Worm (Caenorhabditis elegans) whole organism, L1 larva: ENCODE measurements around the gene rer-1.

ENCODE experiments used
- C16A3.4 ChIP-seq: fragments of 150-350 bp; optimal IDR thresholded peaks from 2 replicates; lab custom pipeline; 2014; ENCODE audit warnings: missing biosample characterization, missing genetic modification characterization
- C34B4.2 ChIP-seq: sonication (generic microtip); optimal IDR thresholded peaks from 2 replicates; lab custom pipeline; 2017; ENCODE audit warnings: mild to moderate bottlenecking, missing genetic modification characterization, missing compliant biosample characterization
- F16B12.6 ChIP-seq: fragments of 150-350 bp; optimal IDR thresholded peaks from 2 replicates; lab custom pipeline; 2014; ENCODE audit warnings: missing biosample characterization, missing genetic modification characterization
- Y116A8C.19 ChIP-seq: sonication (generic microtip); optimal IDR thresholded peaks from 2 replicates; lab custom pipeline; 2016; ENCODE audit warnings: missing compliant biosample characterization, missing genetic modification characterization, borderline replicate concordance
- aha-1 ChIP-seq: fragments of 150-350 bp; optimal IDR thresholded peaks from 2 replicates; lab custom pipeline; 2014; ENCODE audit warnings: missing biosample characterization, missing genetic modification characterization
- ama-1 ChIP-seq: fragments of 150-350 bp; optimal IDR thresholded peaks from 2 replicates; lab custom pipeline; 2014
- blmp-1 ChIP-seq: fragments of 150-350 bp; optimal IDR thresholded peaks from 2 replicates; lab custom pipeline; 2014; ENCODE audit warnings: missing biosample characterization, missing genetic modification characterization
- ceh-63 ChIP-seq: fragments of 200-800 bp; sonication (Bioruptor generic); optimal IDR thresholded peaks from 2 replicates; lab custom pipeline; 2018; ENCODE audit warnings: mild to moderate bottlenecking, missing genetic modification characterization, missing compliant biosample characterization
- ceh-8 ChIP-seq: fragments of 200-800 bp; sonication (Bioruptor generic); optimal IDR thresholded peaks from 2 replicates; lab custom pipeline; 2018; ENCODE audit warnings: mild to moderate bottlenecking, missing genetic modification characterization, moderate library complexity, missing compliant biosample characterization
- ceh-82 ChIP-seq, 3 experiments: fragments of 150-350 bp in 1 of 3; sonication (generic microtip) in 2 of 3; optimal IDR thresholded peaks; 2 replicates each; lab custom pipeline; 2014 to 2017; ENCODE audit warnings: missing biosample characterization in 3 of 3, missing genetic modification characterization in 3 of 3
- ceh-90 ChIP-seq: sonication (generic microtip); optimal IDR thresholded peaks from 2 replicates; lab custom pipeline; 2016; ENCODE audit warnings: missing genetic modification characterization, missing compliant biosample characterization
- ces-1 ChIP-seq: fragments of 150-350 bp; optimal IDR thresholded peaks from 2 replicates; lab custom pipeline; 2014; ENCODE audit warnings: missing biosample characterization, missing genetic modification reagents, missing genetic modification characterization
- dsc-1 ChIP-seq: sonication (generic microtip); optimal IDR thresholded peaks from 2 replicates; lab custom pipeline; 2016; ENCODE audit warnings: mild to moderate bottlenecking, missing genetic modification characterization, missing compliant biosample characterization
- efl-1 ChIP-seq, 4 experiments: fragments of 150-350 bp; optimal IDR thresholded peaks in 3 of 4; peaks in 1 of 4; 1 replicate in 1 of 4; 2 replicates in 3 of 4; lab custom pipeline; 2014; ENCODE audit warnings: missing biosample characterization in 2 of 4, missing genetic modification characterization in 2 of 4, missing genetic modification reagents in 2 of 4
- efl-3 ChIP-seq: fragments of 200-800 bp; sonication (Bioruptor generic); optimal IDR thresholded peaks from 2 replicates; lab custom pipeline; 2018; ENCODE audit warnings: mild to moderate bottlenecking, missing genetic modification characterization, missing compliant biosample characterization
- elt-2 ChIP-seq: sonication (generic microtip); optimal IDR thresholded peaks from 2 replicates; lab custom pipeline; 2016; ENCODE audit warnings: missing genetic modification characterization, mild to moderate bottlenecking, inconsistent platforms, missing compliant biosample characterization, missing genetic modification reagents
- fkh-10 ChIP-seq: sonication (generic microtip); optimal IDR thresholded peaks from 2 replicates; lab custom pipeline; 2017; ENCODE audit warnings: missing biosample characterization, missing genetic modification reagents, missing genetic modification characterization
- fkh-8 ChIP-seq: sonication (generic microtip); optimal IDR thresholded peaks from 2 replicates; lab custom pipeline; 2016; ENCODE audit warnings: mild to moderate bottlenecking, missing genetic modification characterization, missing compliant biosample characterization
- grh-1 ChIP-seq: fragments of 200-800 bp; sonication (Bioruptor generic); IDR thresholded peaks from 2 replicates; pipeline ENCODE4 v1.3.6; 2022; ENCODE audit warnings: missing genetic modification reagents, missing genetic modification characterization, missing compliant biosample characterization
- hlh-17 ChIP-seq: fragments of 200-800 bp; sonication (Bioruptor generic); optimal IDR thresholded peaks from 2 replicates; lab custom pipeline; 2018; ENCODE audit warnings: missing genetic modification characterization, mild to moderate bottlenecking, missing compliant biosample characterization, moderate library complexity, borderline replicate concordance
- hpl-2 ChIP-seq: fragments of 150-350 bp; optimal IDR thresholded peaks from 2 replicates; lab custom pipeline; 2014; ENCODE audit warnings: missing biosample characterization, missing genetic modification reagents, missing genetic modification characterization
- irx-1 ChIP-seq: sonication (generic microtip); optimal IDR thresholded peaks from 2 replicates; lab custom pipeline; 2016; ENCODE audit warnings: missing genetic modification characterization, missing compliant biosample characterization
- isw-1 ChIP-seq: fragments of 200-800 bp; sonication (Bioruptor generic); IDR thresholded peaks from 2 replicates; pipeline ENCODE4 v1.3.6; 2022; ENCODE audit warnings: missing genetic modification characterization, missing compliant biosample characterization
- jun-1 ChIP-seq: fragments of 150-350 bp; optimal IDR thresholded peaks from 2 replicates; lab custom pipeline; 2014; ENCODE audit warnings: missing biosample characterization, missing genetic modification reagents, missing genetic modification characterization
- lin-13 ChIP-seq: fragments of 150-350 bp; optimal IDR thresholded peaks from 2 replicates; lab custom pipeline; 2014; ENCODE audit warnings: missing biosample characterization, missing genetic modification reagents, missing genetic modification characterization
- lin-14 ChIP-seq: fragments of 200-800 bp; sonication (Bioruptor generic); optimal IDR thresholded peaks from 2 replicates; lab custom pipeline; 2018; ENCODE audit warnings: mild to moderate bottlenecking, missing genetic modification characterization, moderate library complexity, missing compliant biosample characterization
- lin-15B ChIP-seq: fragments of 150-350 bp; sonication (generic microtip); optimal IDR thresholded peaks from 3 replicates; lab custom pipeline; 2014; ENCODE audit warnings: missing biosample characterization, missing genetic modification characterization
- lir-3 ChIP-seq: sonication (generic microtip); optimal IDR thresholded peaks from 2 replicates; lab custom pipeline; 2016; ENCODE audit warnings: mild to moderate bottlenecking, missing genetic modification characterization, moderate library complexity, missing compliant biosample characterization; ENCODE audit not compliant: poor library complexity
- mab-9 ChIP-seq: fragments of 200-800 bp; sonication (Bioruptor generic); IDR thresholded peaks from 2 replicates; pipeline ENCODE4 v1.3.6; 2022; ENCODE audit warnings: missing genetic modification reagents, missing genetic modification characterization, missing compliant biosample characterization
- mdl-1 ChIP-seq, 2 experiments: fragments of 150-350 bp; optimal IDR thresholded peaks; 2 replicates each; lab custom pipeline; 2014 to 2017; ENCODE audit warnings: missing biosample characterization in 2 of 2, missing genetic modification characterization in 2 of 2, inconsistent platforms in 1 of 2
- mep-1 ChIP-seq: fragments of 150-350 bp; optimal IDR thresholded peaks from 2 replicates; lab custom pipeline; 2014; ENCODE audit warnings: missing biosample characterization, missing genetic modification characterization
- nhr-11 ChIP-seq: fragments of 150-350 bp; optimal IDR thresholded peaks from 2 replicates; lab custom pipeline; 2014; ENCODE audit warnings: missing biosample characterization, missing genetic modification characterization
- nhr-12 ChIP-seq: sonication (generic microtip); optimal IDR thresholded peaks from 2 replicates; lab custom pipeline; 2017; ENCODE audit warnings: missing biosample characterization, missing genetic modification characterization
- nhr-20 ChIP-seq: sonication (generic microtip); optimal IDR thresholded peaks from 2 replicates; lab custom pipeline; 2016; ENCODE audit warnings: mild to moderate bottlenecking, missing genetic modification characterization, missing compliant biosample characterization
- nhr-237 ChIP-seq: fragments of 150-350 bp; optimal IDR thresholded peaks from 2 replicates; lab custom pipeline; 2014; ENCODE audit warnings: missing biosample characterization, missing genetic modification characterization
- nhr-47 ChIP-seq: sonication (generic microtip); optimal IDR thresholded peaks from 2 replicates; lab custom pipeline; 2016; ENCODE audit warnings: mild to moderate bottlenecking, missing genetic modification characterization, moderate library complexity, missing compliant biosample characterization
- nhr-71 ChIP-seq: sonication (generic microtip); optimal IDR thresholded peaks from 2 replicates; lab custom pipeline; 2016; ENCODE audit warnings: mild to moderate bottlenecking, missing genetic modification characterization, moderate library complexity, missing compliant biosample characterization
- nhr-85 ChIP-seq: sonication (generic microtip); peaks from one replicate; lab custom pipeline; 2016; ENCODE audit warnings: missing genetic modification characterization, inconsistent platforms, missing compliant biosample characterization
- nhr-90 ChIP-seq: sonication (generic microtip); optimal IDR thresholded peaks from 2 replicates; lab custom pipeline; 2016; ENCODE audit warnings: mild to moderate bottlenecking, missing genetic modification characterization, missing compliant biosample characterization; ENCODE audit not compliant: poor library complexity
- pag-3 ChIP-seq: sonication (generic microtip); optimal IDR thresholded peaks from 2 replicates; lab custom pipeline; 2017; ENCODE audit warnings: missing genetic modification characterization, mild to moderate bottlenecking, missing compliant biosample characterization, antibody characterized with exemption, borderline replicate concordance; ENCODE audit not compliant: insufficient read depth
- pqm-1 ChIP-seq: sonication (generic microtip); optimal IDR thresholded peaks from 3 replicates; lab custom pipeline; 2017; ENCODE audit warnings: missing biosample characterization, missing genetic modification characterization
- rnt-1 ChIP-seq: sonication (generic microtip); optimal IDR thresholded peaks from 2 replicates; lab custom pipeline; 2016; ENCODE audit warnings: mild to moderate bottlenecking, missing genetic modification characterization, moderate library complexity, missing compliant biosample characterization
- sox-4 ChIP-seq: sonication (generic microtip); optimal IDR thresholded peaks from 2 replicates; lab custom pipeline; 2016; ENCODE audit warnings: missing genetic modification characterization, missing compliant biosample characterization
- sptf-1 ChIP-seq: fragments of 150-350 bp; optimal IDR thresholded peaks from 2 replicates; lab custom pipeline; 2014; ENCODE audit warnings: missing biosample characterization, missing genetic modification characterization
- swsn-7 ChIP-seq: sonication (generic microtip); optimal IDR thresholded peaks from 2 replicates; lab custom pipeline; 2016; ENCODE audit warnings: missing genetic modification characterization, missing compliant biosample characterization
- tlp-1 ChIP-seq: fragments of 150-350 bp; optimal IDR thresholded peaks from 2 replicates; lab custom pipeline; 2014; ENCODE audit warnings: missing biosample characterization, missing genetic modification characterization
- unc-30 ChIP-seq: sonication (generic microtip); optimal IDR thresholded peaks from 2 replicates; lab custom pipeline; 2017; ENCODE audit warnings: missing biosample characterization, missing genetic modification characterization
- unc-62 ChIP-seq: fragments of 150-350 bp; optimal IDR thresholded peaks from 2 replicates; lab custom pipeline; 2014; ENCODE audit warnings: missing biosample characterization, missing genetic modification reagents, missing genetic modification characterization
- zip-4 ChIP-seq: fragments of 200-800 bp; sonication (Bioruptor generic); optimal IDR thresholded peaks from 2 replicates; lab custom pipeline; 2018; ENCODE audit warnings: mild to moderate bottlenecking, missing genetic modification characterization, moderate library complexity, missing compliant biosample characterization
- ztf-11 ChIP-seq, 2 experiments: sonication (generic microtip); optimal IDR thresholded peaks; 2 replicates each; lab custom pipeline; 2016 to 2017; ENCODE audit warnings: missing genetic modification characterization in 2 of 2, missing biosample characterization in 1 of 2, missing compliant biosample characterization in 1 of 2
- ztf-4 ChIP-seq: fragments of 150-350 bp; optimal IDR thresholded peaks from 2 replicates; lab custom pipeline; 2014; ENCODE audit warnings: missing biosample characterization, missing genetic modification characterization

Gene rer-1

ce11 chrII:8789828-8790558 lies 21.2 kb upstream of the rer-1 start, which contains the start of gene F07H5.13:
Gene F07H5.13, plus strand, starts transcription at chrII:8790557.
- TF ChIP-seq hpl-2 (GFP tag; lab: Kevin White, UChicago) (no peak), nhr-71 (peak; percentile 54), nhr-12 (tag; lab: Kevin White, UChicago) (no peak), ztf-11 (tag; optimal IDR thresholded peaks at IDR 0.05; lab: Kevin White, UChicago) (peak in 1 of 2 experiments; percentile 17), F16B12.6 (tag; lab: Kevin White, UChicago) (no peak), unc-30 (tag; lab: Kevin White, UChicago) (no peak), zip-4 (peak; percentile 9), irx-1 (peak; percentile 2), elt-2 (peak; percentile 42), rnt-1 (tag; lab: Kevin White, UChicago) (no peak), hlh-17 (GFP tag; lab: Kevin White, UChicago) (no peak), nhr-47 (peak; percentile 58), isw-1 (GFP tag; lab: Robert Waterston, UW) (no peak), mab-9 (no peak), aha-1 (no peak), mep-1 (no peak), fkh-10 (GFP tag; lab: Kevin White, UChicago) (no peak), sptf-1 (tag; lab: Kevin White, UChicago) (no peak), sox-4 (tag; lab: Kevin White, UChicago) (no peak), jun-1 (tag; lab: Kevin White, UChicago) (no peak), lir-3 (tag; lab: Kevin White, UChicago) (no peak), lin-15B (tag; lab: Kevin White, UChicago) (no peak), nhr-237 (no peak), ces-1 (GFP tag; lab: Kevin White, UChicago) (no peak), C34B4.2 (no peak), mdl-1 (tag; optimal IDR thresholded peaks at IDR 0.05; lab: Kevin White, UChicago) (no peak), lin-14 (no peak), ceh-8 (GFP tag; lab: Kevin White, UChicago) (no peak), unc-62 (GFP tag; lab: Kevin White, UChicago) (no peak), tlp-1 (tag; lab: Kevin White, UChicago) (no peak), grh-1 (GFP tag; lab: Robert Waterston, UW) (no peak), pag-3 (tag; lab: Kevin White, UChicago) (no peak), ceh-82 (tag; optimal IDR thresholded peaks at IDR 0.05; lab: Kevin White, UChicago) (no peak), dsc-1 (peak; percentile 22), ceh-63 (GFP tag; lab: Kevin White, UChicago) (no peak), Y116A8C.19 (no peak), nhr-90 (tag; lab: Kevin White, UChicago) (peak; percentile 65), nhr-20 (tag; lab: Kevin White, UChicago) (peak; percentile 23), efl-1 (optimal IDR thresholded peaks at IDR 0.05; lab: Kevin White, UChicago) (no peak), efl-1 (GFP tag; optimal IDR thresholded peaks at IDR 0.05 in 1 of 2; lab: Kevin White, UChicago) (peak in 1 of 2 experiments; percentile 92), swsn-7 (tag; lab: Kevin White, UChicago) (peak; percentile 25), fkh-8 (tag; lab: Kevin White, UChicago) (no peak), blmp-1 (tag; lab: Kevin White, UChicago) (peak; percentile 9), ceh-90 (tag; lab: Kevin White, UChicago) (no peak), efl-3 (GFP tag; lab: Kevin White, UChicago) (no peak), nhr-85 (tag; lab: Kevin White, UChicago) (peak; percentile 74), ama-1 (lab: Kevin White, UChicago) (peak; percentile 88), pqm-1 (tag; lab: Kevin White, UChicago) (no peak), lin-13 (GFP tag; lab: Kevin White, UChicago) (peak; percentile 19), nhr-11 (tag; lab: Kevin White, UChicago) (no peak), ztf-4 (tag; lab: Kevin White, UChicago) (peak; percentile 81), C16A3.4 (peak; percentile 8)
